Worm (Caenorhabditis elegans): ENCODE data around the gene fbxb-72.

DNA sequence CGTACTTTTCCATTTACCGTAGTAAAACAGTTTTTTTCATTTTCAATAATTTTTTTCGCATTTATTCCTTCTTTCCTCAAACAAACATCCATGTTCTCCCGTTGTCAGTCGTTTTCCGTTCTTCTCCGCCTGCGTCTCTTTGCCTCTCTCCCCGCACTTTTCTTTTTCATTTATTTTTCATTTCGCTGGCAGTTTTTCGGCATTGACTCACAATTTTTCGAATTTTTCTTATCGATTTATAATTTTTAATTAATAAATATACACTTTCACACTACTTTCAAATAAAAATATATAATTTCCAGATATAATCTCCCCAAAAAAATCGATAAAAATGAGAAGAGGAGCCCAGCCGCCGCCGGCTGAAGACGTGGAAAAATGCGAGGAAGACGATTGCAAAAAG lies 36.4 kb downstream of the fbxb-72 start, which contains the start of gene H25P19.1:
- no peak for TF ChIP-seq ref-1 (GFP tag; conservative IDR thresholded peaks at IDR 0.05)
- TF ChIP-seq ztf-23 (GFP tag; IDR thresholded peaks at IDR 0.05): no peak
- no peak for TF ChIP-seq flt-1 (GFP tag; IDR thresholded peaks at IDR 0.05)

Measured in whole organism, midembryonic.